Worm (Caenorhabditis elegans): ENCODE measurements around the gene tpi-1.

Gene tpi-1

ce11 chrII:12063076-12063475, 24.1 kb upstream of the tpi-1 start:
- TF ChIP-seq tbx-11 (GFP tag; IDR thresholded peaks at IDR 0.05) (no peak), hmg-4 (GFP tag; optimal IDR thresholded peaks at IDR 0.05) (no peak), aly-1 (tag; optimal IDR thresholded peaks at IDR 0.05) (no peak), flt-1 (GFP tag; IDR thresholded peaks at IDR 0.05) (no peak), tbx-37 (GFP tag; conservative IDR thresholded peaks at IDR 0.05) (no peak), tra-4 (tag; optimal IDR thresholded peaks at IDR 0.05) (no peak), ama-1 (optimal IDR thresholded peaks at IDR 0.05) (no peak), ceh-13 (GFP tag; optimal IDR thresholded peaks at IDR 0.05) (no peak), F13C5.2 (tag; optimal IDR thresholded peaks at IDR 0.05) (no peak), pes-1 (GFP tag; IDR thresholded peaks at IDR 0.05) (no peak), ets-7 (tag; optimal IDR thresholded peaks at IDR 0.05) (no peak), ceh-36 (tag; optimal IDR thresholded peaks at IDR 0.05) (no peak), hnd-1 (tag; optimal IDR thresholded peaks at IDR 0.05) (no peak), scrt-1 (GFP tag; IDR thresholded peaks at IDR 0.05) (no peak), B0310.2 (tag; optimal IDR thresholded peaks at IDR 0.05) (no peak), hmbx-1 (tag; optimal IDR thresholded peaks at IDR 0.05) (no peak), sea-1 (GFP tag; conservative IDR thresholded peaks at IDR 0.05) (no peak)

- TF ChIP-seq hnd-1 (tag; optimal IDR thresholded peaks at IDR 0.05), result no peak
- no peak for TF ChIP-seq tbx-11 (GFP tag; IDR thresholded peaks at IDR 0.05)
- no peak for TF ChIP-seq F13C5.2 (tag; optimal IDR thresholded peaks at IDR 0.05)
- TF ChIP-seq tbx-37 (GFP tag; conservative IDR thresholded peaks at IDR 0.05), result no peak
- TF ChIP-seq hmbx-1 (tag; optimal IDR thresholded peaks at IDR 0.05), result no peak
- no peak for TF ChIP-seq hmg-4 (GFP tag; optimal IDR thresholded peaks at IDR 0.05)
- TF ChIP-seq scrt-1 (GFP tag; IDR thresholded peaks at IDR 0.05), result no peak
These were observed 23.6 kb upstream of the tpi-1 start, which contains the start of gene arrd-7 for ce11 chrII:12062521-12062920. Gene arrd-7 (minus strand): TSS chrII:12062621.

DNA sequence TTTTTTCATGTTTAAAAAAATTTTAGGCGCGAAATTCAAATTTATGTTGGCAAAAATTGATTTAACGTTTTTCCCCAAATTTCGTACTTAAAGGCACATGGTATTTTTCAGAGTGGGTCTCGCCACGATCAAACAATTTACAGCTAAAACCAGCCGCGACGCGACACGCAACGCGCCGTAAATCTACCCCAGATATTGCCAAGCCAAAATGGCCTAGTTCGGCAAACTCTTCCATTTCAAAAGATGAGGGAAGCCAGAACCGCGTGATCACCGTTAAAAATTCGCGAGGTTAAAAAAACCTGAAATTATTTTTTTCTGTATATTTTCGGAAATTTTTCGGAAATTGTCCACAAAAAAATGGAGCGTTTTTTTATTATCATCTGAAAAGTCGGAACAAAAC, 20.9 kb upstream of the tpi-1 start:
- TF ChIP-seq hmbx-1 (tag; optimal IDR thresholded peaks at IDR 0.05) (no peak), pes-1 (GFP tag; IDR thresholded peaks at IDR 0.05) (no peak), B0310.2 (tag; optimal IDR thresholded peaks at IDR 0.05) (no peak), flt-1 (GFP tag; IDR thresholded peaks at IDR 0.05) (no peak), tbx-11 (GFP tag; IDR thresholded peaks at IDR 0.05) (no peak), ama-1 (optimal IDR thresholded peaks at IDR 0.05) (no peak), tra-4 (tag; optimal IDR thresholded peaks at IDR 0.05) (no peak), ceh-36 (tag; optimal IDR thresholded peaks at IDR 0.05) (no peak), F13C5.2 (tag; optimal IDR thresholded peaks at IDR 0.05) (no peak)

- no peak for TF ChIP-seq sea-1 (GFP tag; conservative IDR thresholded peaks at IDR 0.05)
- TF ChIP-seq flt-1 (GFP tag; IDR thresholded peaks at IDR 0.05), result no peak
- no peak for TF ChIP-seq tra-4 (tag; optimal IDR thresholded peaks at IDR 0.05)
- TF ChIP-seq ama-1 (optimal IDR thresholded peaks at IDR 0.05), result no peak
- TF ChIP-seq hmbx-1 (tag; optimal IDR thresholded peaks at IDR 0.05), result no peak
- TF ChIP-seq hnd-1 (tag; optimal IDR thresholded peaks at IDR 0.05), result no peak
- TF ChIP-seq ets-7 (tag; optimal IDR thresholded peaks at IDR 0.05), result no peak
- no peak for TF ChIP-seq aly-1 (tag; optimal IDR thresholded peaks at IDR 0.05)
- no peak for TF ChIP-seq tbx-11 (GFP tag; IDR thresholded peaks at IDR 0.05)
- TF ChIP-seq tbx-37 (GFP tag; conservative IDR thresholded peaks at IDR 0.05), result no peak
- TF ChIP-seq F13C5.2 (tag; optimal IDR thresholded peaks at IDR 0.05), result no peak
These were observed 19.4 kb upstream of the tpi-1 start for ce11 chrII:12058298-12058697.

DNA sequence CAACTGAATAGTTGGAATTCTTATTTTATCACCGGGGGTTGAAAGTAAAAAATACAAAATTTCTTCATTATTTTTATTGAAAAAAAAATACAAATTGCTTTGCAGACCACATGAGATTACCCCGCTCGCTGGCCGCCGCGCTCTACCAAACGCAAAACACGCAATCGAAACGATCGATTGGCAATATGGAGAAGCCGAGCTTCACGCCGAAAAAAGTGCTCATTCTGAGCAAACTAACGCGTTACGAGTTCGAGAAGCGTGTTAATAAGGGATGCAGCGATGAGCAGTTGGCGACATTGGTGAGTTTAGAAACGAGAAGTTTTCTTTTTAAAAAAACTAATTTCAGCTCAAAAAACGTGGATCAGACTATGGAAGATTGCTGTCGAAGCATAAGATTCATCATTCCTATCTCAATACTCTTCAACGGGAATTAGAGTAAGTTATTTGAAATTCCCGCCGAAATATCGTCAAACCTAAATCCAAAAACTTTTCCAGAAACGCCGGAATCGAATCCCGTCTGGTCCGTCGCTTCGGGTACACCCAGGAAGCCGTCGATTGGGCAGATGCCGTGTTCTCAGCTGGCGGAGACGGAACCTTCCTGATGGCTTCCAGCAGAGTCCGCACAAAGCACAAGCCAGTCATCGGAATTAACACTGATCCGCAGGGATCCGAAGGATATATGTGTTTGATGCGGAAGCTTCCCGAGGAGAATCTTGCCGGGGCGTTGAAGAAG, 16.6 kb upstream of the tpi-1 start:
- TF ChIP-seq ets-7 (tag; optimal IDR thresholded peaks at IDR 0.05), result no peak
- TF ChIP-seq B0310.2 (tag; optimal IDR thresholded peaks at IDR 0.05), result no peak
- TF ChIP-seq ama-1 (optimal IDR thresholded peaks at IDR 0.05), result no peak
- TF ChIP-seq tbx-37 (GFP tag; conservative IDR thresholded peaks at IDR 0.05), result no peak
- TF ChIP-seq hnd-1 (tag; optimal IDR thresholded peaks at IDR 0.05), result no peak
- TF ChIP-seq hmbx-1 (tag; optimal IDR thresholded peaks at IDR 0.05), result no peak
- no peak for TF ChIP-seq flt-1 (GFP tag; IDR thresholded peaks at IDR 0.05)

DNA sequence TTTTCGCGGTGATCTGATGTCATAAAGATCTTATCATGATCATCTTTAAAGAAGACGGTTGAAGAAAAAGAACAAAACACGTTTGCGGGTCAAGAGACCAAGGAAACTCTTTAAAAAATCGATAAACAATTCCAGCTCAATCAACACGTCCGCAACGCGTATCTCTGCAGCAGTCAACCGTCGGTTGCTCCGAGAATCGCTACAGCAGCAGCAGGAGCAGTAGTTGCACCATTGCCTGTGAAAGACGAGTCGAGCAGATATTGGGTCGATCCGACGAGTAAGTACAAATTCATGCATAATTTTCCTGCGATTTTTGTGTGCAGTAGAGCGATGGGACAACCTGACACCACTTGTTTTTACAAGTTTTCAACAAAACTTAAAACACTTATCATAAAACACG, 15.6 kb upstream of the tpi-1 start:
- no peak for TF ChIP-seq tbx-11 (GFP tag; IDR thresholded peaks at IDR 0.05)
- no peak for TF ChIP-seq ama-1 (optimal IDR thresholded peaks at IDR 0.05)
- TF ChIP-seq hnd-1 (tag; optimal IDR thresholded peaks at IDR 0.05), result no peak
- TF ChIP-seq pes-1 (GFP tag; IDR thresholded peaks at IDR 0.05), result no peak
- TF ChIP-seq hmbx-1 (tag; optimal IDR thresholded peaks at IDR 0.05), result no peak

- no peak for TF ChIP-seq ceh-13 (GFP tag; optimal IDR thresholded peaks at IDR 0.05)
- no peak for TF ChIP-seq hmg-4 (GFP tag; optimal IDR thresholded peaks at IDR 0.05)
- TF ChIP-seq B0310.2 (tag; optimal IDR thresholded peaks at IDR 0.05), result no peak
- TF ChIP-seq scrt-1 (GFP tag; IDR thresholded peaks at IDR 0.05), result no peak
- no peak for TF ChIP-seq ama-1 (optimal IDR thresholded peaks at IDR 0.05)
These were observed 15.2 kb upstream of the tpi-1 start for ce11 chrII:12054150-12054549.

ce11 chrII:12053486-12053885, 14.5 kb upstream of the tpi-1 start:
- TF ChIP-seq tbx-11 (GFP tag; IDR thresholded peaks at IDR 0.05) (no peak), tbx-37 (GFP tag; conservative IDR thresholded peaks at IDR 0.05) (no peak), hmbx-1 (tag; optimal IDR thresholded peaks at IDR 0.05) (no peak), aly-1 (tag; optimal IDR thresholded peaks at IDR 0.05) (no peak)

ce11 chrII:12052924-12053323, 14.0 kb upstream of the tpi-1 start:
- no peak for TF ChIP-seq ama-1 (optimal IDR thresholded peaks at IDR 0.05)
- no peak for TF ChIP-seq tbx-37 (GFP tag; conservative IDR thresholded peaks at IDR 0.05)
- TF ChIP-seq tra-4 (tag; optimal IDR thresholded peaks at IDR 0.05), result no peak
- TF ChIP-seq hnd-1 (tag; optimal IDR thresholded peaks at IDR 0.05), result no peak
- TF ChIP-seq flt-1 (GFP tag; IDR thresholded peaks at IDR 0.05), result no peak
- no peak for TF ChIP-seq tbx-11 (GFP tag; IDR thresholded peaks at IDR 0.05)
- no peak for TF ChIP-seq ets-7 (tag; optimal IDR thresholded peaks at IDR 0.05)
- TF ChIP-seq pes-1 (GFP tag; IDR thresholded peaks at IDR 0.05), result no peak
- no peak for TF ChIP-seq F13C5.2 (tag; optimal IDR thresholded peaks at IDR 0.05)
- TF ChIP-seq sea-1 (GFP tag; conservative IDR thresholded peaks at IDR 0.05), result no peak
- no peak for TF ChIP-seq ceh-13 (GFP tag; optimal IDR thresholded peaks at IDR 0.05)
- TF ChIP-seq hmbx-1 (tag; optimal IDR thresholded peaks at IDR 0.05), result no peak

Data from whole organism, early embryonic.